Worm (Caenorhabditis elegans) whole organism, mixed stage, embryonic: Measurements from ENCODE around the gene str-85.
A peak's percentile ranks its signal among the peaks of the same experiment; 100 is the strongest.

Experiments used
- M03D4.4 ChIP-seq: sonication (generic microtip); optimal IDR thresholded peaks from 2 replicates; lab custom pipeline; 2017; ENCODE audit warnings: mild to moderate bottlenecking, missing genetic modification characterization, missing compliant biosample characterization
- bed-3 ChIP-seq: fragments of 200-800 bp; sonication (Bioruptor generic); optimal IDR thresholded peaks from 3 replicates; lab custom pipeline; 2018; ENCODE audit warnings: mild to moderate bottlenecking, missing genetic modification characterization, moderate library complexity, missing compliant biosample characterization
- blmp-1 ChIP-seq: fragments of 150-350 bp; optimal IDR thresholded peaks from 2 replicates; lab custom pipeline; 2014; ENCODE audit warnings: missing biosample characterization, missing genetic modification characterization
- ceh-39 ChIP-seq: fragments of 150-350 bp; optimal IDR thresholded peaks from 2 replicates; lab custom pipeline; 2014; ENCODE audit warnings: missing biosample characterization, missing genetic modification characterization
- ceh-43 ChIP-seq: fragments of 200-800 bp; sonication (Bioruptor generic); optimal IDR thresholded peaks from 2 replicates; lab custom pipeline; 2018; ENCODE audit warnings: mild to moderate bottlenecking, missing genetic modification characterization, moderate library complexity, missing compliant biosample characterization
- ces-1 ChIP-seq: fragments of 150-350 bp; optimal IDR thresholded peaks from 2 replicates; lab custom pipeline; 2014; ENCODE audit warnings: missing biosample characterization, missing genetic modification reagents, missing genetic modification characterization
- cnd-1 ChIP-seq: fragments of 200-800 bp; sonication (Bioruptor generic); optimal IDR thresholded peaks from 2 replicates; lab custom pipeline; 2018; ENCODE audit warnings: mild to moderate bottlenecking, missing genetic modification characterization, missing compliant biosample characterization
- drap-1 ChIP-seq: fragments of 200-800 bp; sonication (Bioruptor generic); optimal IDR thresholded peaks from 3 replicates; lab custom pipeline; 2018; ENCODE audit warnings: mild to moderate bottlenecking, missing genetic modification characterization, missing compliant biosample characterization
- elt-1 ChIP-seq: sonication (generic microtip); optimal IDR thresholded peaks from 2 replicates; lab custom pipeline; 2017; ENCODE audit warnings: missing genetic modification characterization, mild to moderate bottlenecking, missing compliant biosample characterization, antibody characterized with exemption, moderate library complexity, borderline replicate concordance; ENCODE audit not compliant: insufficient read depth
- flh-1 ChIP-seq: fragments of 200-800 bp; sonication (Bioruptor generic); optimal IDR thresholded peaks from 2 replicates; lab custom pipeline; 2018; ENCODE audit warnings: mild to moderate bottlenecking, missing genetic modification characterization, moderate library complexity, missing compliant biosample characterization
- ham-2 ChIP-seq: fragments of 200-800 bp; sonication (Bioruptor generic); optimal IDR thresholded peaks from 2 replicates; lab custom pipeline; 2018; ENCODE audit warnings: mild to moderate bottlenecking, missing genetic modification characterization, missing compliant biosample characterization
- hlh-1 ChIP-seq: fragments of 150-350 bp; optimal IDR thresholded peaks from 2 replicates; lab custom pipeline; 2014; ENCODE audit warnings: missing biosample characterization, missing genetic modification reagents, missing genetic modification characterization
- lin-13 ChIP-seq: fragments of 150-350 bp; optimal IDR thresholded peaks from 2 replicates; lab custom pipeline; 2014; ENCODE audit warnings: missing biosample characterization, missing genetic modification characterization
- lin-32 ChIP-seq: fragments of 200-800 bp; sonication (Bioruptor generic); optimal IDR thresholded peaks from 2 replicates; lab custom pipeline; 2018; ENCODE audit warnings: mild to moderate bottlenecking, missing genetic modification characterization, missing compliant biosample characterization
- mep-1 ChIP-seq: fragments of 150-350 bp; optimal IDR thresholded peaks from 2 replicates; lab custom pipeline; 2017; ENCODE audit warnings: missing biosample characterization, missing genetic modification reagents, missing genetic modification characterization, inconsistent platforms
- mls-2 ChIP-seq: sonication (generic microtip); optimal IDR thresholded peaks from 2 replicates; lab custom pipeline; 2016; ENCODE audit warnings: mild to moderate bottlenecking, missing genetic modification characterization, moderate library complexity, missing compliant biosample characterization
- nhr-12 ChIP-seq: fragments of 150-350 bp; optimal IDR thresholded peaks from 2 replicates; lab custom pipeline; 2014; ENCODE audit warnings: missing biosample characterization, missing genetic modification characterization
- nhr-2 ChIP-seq: fragments of 150-350 bp; optimal IDR thresholded peaks from 2 replicates; lab custom pipeline; 2014; ENCODE audit warnings: missing biosample characterization, missing genetic modification characterization
- nhr-237 ChIP-seq: fragments of 150-350 bp; optimal IDR thresholded peaks from 2 replicates; lab custom pipeline; 2014; ENCODE audit warnings: missing biosample characterization, missing genetic modification characterization
- nhr-28 ChIP-seq: fragments of 150-350 bp; optimal IDR thresholded peaks from 2 replicates; lab custom pipeline; 2014; ENCODE audit warnings: missing biosample characterization, missing genetic modification characterization
- nhr-76 ChIP-seq: sonication (generic microtip); optimal IDR thresholded peaks from 2 replicates; lab custom pipeline; 2017; ENCODE audit warnings: missing biosample characterization, missing genetic modification characterization
- pha-4 ChIP-seq: fragments of 150-350 bp; optimal IDR thresholded peaks from 2 replicates; lab custom pipeline; 2018; ENCODE audit warnings: missing biosample characterization, missing genetic modification reagents, missing genetic modification characterization
- sem-2 ChIP-seq: fragments of 200-800 bp; sonication (Bioruptor generic); optimal IDR thresholded peaks from 2 replicates; lab custom pipeline; 2018; ENCODE audit warnings: mild to moderate bottlenecking, missing genetic modification characterization, missing compliant biosample characterization
- snpc-4 ChIP-seq: fragments of 150-350 bp; optimal IDR thresholded peaks from 2 replicates; lab custom pipeline; 2014; ENCODE audit warnings: missing biosample characterization, missing genetic modification characterization
- sptf-1 ChIP-seq: sonication (generic microtip); optimal IDR thresholded peaks from 2 replicates; lab custom pipeline; 2017; ENCODE audit warnings: mild to moderate bottlenecking, missing genetic modification characterization, moderate library complexity, missing compliant biosample characterization
- tbx-8 ChIP-seq: fragments of 200-800 bp; sonication (Bioruptor generic); optimal IDR thresholded peaks from 2 replicates; lab custom pipeline; 2018; ENCODE audit warnings: mild to moderate bottlenecking, missing genetic modification characterization, moderate library complexity, missing compliant biosample characterization
- unc-120 ChIP-seq: sonication (generic microtip); optimal IDR thresholded peaks from 2 replicates; lab custom pipeline; 2017; ENCODE audit warnings: missing genetic modification characterization, missing compliant biosample characterization; ENCODE audit not compliant: poor library complexity, severe bottlenecking
- unc-39 ChIP-seq: fragments of 150-350 bp; optimal IDR thresholded peaks from 2 replicates; lab custom pipeline; 2014; ENCODE audit warnings: missing biosample characterization, missing genetic modification characterization
- unc-62 ChIP-seq: fragments of 150-350 bp; optimal IDR thresholded peaks from 2 replicates; lab custom pipeline; 2014; ENCODE audit warnings: missing biosample characterization, missing genetic modification reagents, missing genetic modification characterization
- zip-8 ChIP-seq: fragments of 150-350 bp; optimal IDR thresholded peaks from 2 replicates; lab custom pipeline; 2014; ENCODE audit warnings: missing biosample characterization, missing genetic modification characterization
- ztf-11 ChIP-seq: fragments of 150-350 bp; optimal IDR thresholded peaks from 2 replicates; lab custom pipeline; 2014; ENCODE audit warnings: missing biosample characterization, missing genetic modification characterization

str-85 gene

ce11 chrV:8938943-8939342 is 46.7 kb downstream of the str-85 start:
- no peak for TF ChIP-seq nhr-76 (tag; lab: Kevin White, UChicago)
- no peak for TF ChIP-seq lin-13 (tag; lab: Kevin White, UChicago)
- no peak for TF ChIP-seq nhr-237 (tag; lab: Kevin White, UChicago)
- no peak for TF ChIP-seq hlh-1 (tag; lab: Kevin White, UChicago)

ce11 chrV:8938445-8938844 is 47.2 kb downstream of the str-85 start:
- no peak for TF ChIP-seq drap-1
- no peak for TF ChIP-seq unc-39 (tag; lab: Kevin White, UChicago)
- TF ChIP-seq mep-1 (tag; lab: Kevin White, UChicago), result no peak
- TF ChIP-seq nhr-2 (tag; lab: Kevin White, UChicago), result no peak
- no peak for TF ChIP-seq cnd-1 (tag; lab: Kevin White, UChicago)
- no peak for TF ChIP-seq ceh-39 (tag; lab: Kevin White, UChicago)
- TF ChIP-seq elt-1 (tag; lab: Kevin White, UChicago), result no peak
- TF ChIP-seq sem-2 (GFP tag; lab: Kevin White, UChicago), result no peak
- no peak for TF ChIP-seq nhr-76 (tag; lab: Kevin White, UChicago)
- no peak for TF ChIP-seq hlh-1 (tag; lab: Kevin White, UChicago)
- TF ChIP-seq blmp-1, result no peak

ce11 chrV:8937476-8938249 is 48.0 kb downstream of the str-85 start:
- no peak for TF ChIP-seq nhr-76 (tag; lab: Kevin White, UChicago)
- TF ChIP-seq ztf-11 (tag; lab: Kevin White, UChicago), result no peak
- no peak for TF ChIP-seq nhr-2 (tag; lab: Kevin White, UChicago)
- no peak for TF ChIP-seq nhr-12 (tag; lab: Kevin White, UChicago)
- no peak for TF ChIP-seq cnd-1 (tag; lab: Kevin White, UChicago)
- TF ChIP-seq blmp-1, result no peak
- TF ChIP-seq zip-8, result no peak
- TF ChIP-seq ham-2, result no peak
- no peak for TF ChIP-seq snpc-4 (tag; lab: Kevin White, UChicago)
- TF ChIP-seq elt-1 (tag; lab: Kevin White, UChicago), result no peak
- no peak for TF ChIP-seq ces-1 (GFP tag; lab: Kevin White, UChicago)
- no peak for TF ChIP-seq mls-2 (tag; lab: Kevin White, UChicago)
- TF ChIP-seq nhr-28 (tag; lab: Kevin White, UChicago), result no peak
- TF ChIP-seq unc-62, result no peak
- no peak for TF ChIP-seq sptf-1
- no peak for TF ChIP-seq hlh-1 (tag; lab: Kevin White, UChicago)
- no peak for TF ChIP-seq mep-1 (tag; lab: Kevin White, UChicago)
- TF ChIP-seq flh-1 (GFP tag; lab: Kevin White, UChicago), result no peak
- TF ChIP-seq tbx-8 (GFP tag; lab: Kevin White, UChicago), result no peak
- TF ChIP-seq bed-3 (GFP tag; lab: Kevin White, UChicago), result no peak

- TF ChIP-seq nhr-2 (tag; lab: Kevin White, UChicago) (no peak), drap-1 (no peak), nhr-237 (tag; lab: Kevin White, UChicago) (no peak), ces-1 (GFP tag; lab: Kevin White, UChicago) (no peak), flh-1 (GFP tag; lab: Kevin White, UChicago) (no peak), unc-62 (peak; percentile 77), ztf-11 (tag; lab: Kevin White, UChicago) (no peak), ceh-43 (GFP tag; lab: Kevin White, UChicago) (no peak), nhr-28 (tag; lab: Kevin White, UChicago) (no peak), hlh-1 (tag; lab: Kevin White, UChicago) (peak; percentile 92), unc-39 (tag; lab: Kevin White, UChicago) (no peak), nhr-12 (tag; lab: Kevin White, UChicago) (no peak), mep-1 (tag; lab: Kevin White, UChicago) (no peak), elt-1 (tag; lab: Kevin White, UChicago) (no peak), snpc-4 (tag; lab: Kevin White, UChicago) (no peak), sem-2 (GFP tag; lab: Kevin White, UChicago) (no peak), nhr-76 (tag; lab: Kevin White, UChicago) (no peak), lin-32 (GFP tag; lab: Kevin White, UChicago) (no peak), blmp-1 (no peak), lin-13 (tag; lab: Kevin White, UChicago) (no peak), mls-2 (tag; lab: Kevin White, UChicago) (no peak), M03D4.4 (tag; lab: Kevin White, UChicago) (no peak), pha-4 (no peak), unc-120 (tag; lab: Kevin White, UChicago) (peak; percentile 4)
Measured at ce11 chrV:8936791-8937475, 48.7 kb downstream of the str-85 start.
